Worm (Caenorhabditis elegans) whole organism, early embryonic: ENCODE measurements around the gene T28F3.9.

Source experiments
- F13C5.2 ChIP-seq: sonication (generic microtip); optimal IDR thresholded peaks from 2 replicates; lab custom pipeline; 2017; ENCODE audit warnings: mild to moderate bottlenecking, missing genetic modification characterization, inconsistent platforms, missing compliant biosample characterization
- aly-1 ChIP-seq: sonication (generic microtip); optimal IDR thresholded peaks from 2 replicates; lab custom pipeline; 2016; ENCODE audit warnings: missing genetic modification characterization, missing compliant biosample characterization
- ama-1 ChIP-seq: fragments of 150-350 bp; optimal IDR thresholded peaks from 2 replicates; lab custom pipeline; 2014
- ceh-13 ChIP-seq: fragments of 200-800 bp; sonication (Bioruptor generic); optimal IDR thresholded peaks from 2 replicates; lab custom pipeline; 2018; ENCODE audit warnings: mild to moderate bottlenecking, missing genetic modification characterization, missing compliant biosample characterization
- ets-7 ChIP-seq: sonication (generic microtip); optimal IDR thresholded peaks from 2 replicates; lab custom pipeline; 2016; ENCODE audit warnings: missing genotype, missing genetic modification characterization, missing compliant biosample characterization
- flt-1 ChIP-seq: fragments of 200-800 bp; sonication (Bioruptor generic); IDR thresholded peaks from 2 replicates; pipeline ENCODE4 v1.3.6; 2022; ENCODE audit warnings: missing genetic modification characterization, missing compliant biosample characterization
- sea-1 ChIP-seq: fragments of 200-800 bp; sonication (Bioruptor generic); conservative IDR thresholded peaks from 2 replicates; pipeline ENCODE4 v1.3.6; 2022; ENCODE audit warnings: missing genetic modification characterization, missing compliant biosample characterization
- tbx-11 ChIP-seq: fragments of 200-800 bp; sonication (Bioruptor generic); IDR thresholded peaks from 2 replicates; pipeline ENCODE4 v1.3.6; 2022; ENCODE audit warnings: missing genetic modification characterization, missing compliant biosample characterization

ce11 chrIV:17265716-17266115 lies 42.6 kb upstream of the T28F3.9 start:
- TF ChIP-seq aly-1 (tag; lab: Kevin White, UChicago) (no peak), ceh-13 (no peak), ama-1 (lab: Kevin White, UChicago) (no peak), ets-7 (tag; lab: Kevin White, UChicago) (no peak), flt-1 (no peak), tbx-11 (GFP tag; lab: Robert Waterston, UW) (no peak), F13C5.2 (no peak), sea-1 (GFP tag; lab: Robert Waterston, UW) (no peak)
